Fruit fly (Drosophila melanogaster) Kc167 (cell line): ENCODE data around the gene lbl.

Source experiments
- Myc ChIP-seq: fragments of >200 bp; optimal IDR thresholded peaks from 2 replicates; lab custom pipeline; 2017; ENCODE audit warnings: missing external identifiers
- Sin3A ChIP-seq: fragments of >200 bp; optimal IDR thresholded peaks from 2 replicates; lab custom pipeline; 2018; ENCODE audit warnings: missing external identifiers
- h ChIP-seq: fragments of >200 bp; optimal IDR thresholded peaks from 3 replicates; lab custom pipeline; 2018; ENCODE audit warnings: missing external identifiers
- insv ChIP-seq: fragments of >200 bp; optimal IDR thresholded peaks from 3 replicates; lab custom pipeline; 2018; ENCODE audit warnings: missing external identifiers
- psq ChIP-seq: fragments of >200 bp; optimal IDR thresholded peaks from 2 replicates; lab custom pipeline; 2017; ENCODE audit warnings: missing external identifiers
- ttk ChIP-seq: sonication (Bioruptor generic); optimal IDR thresholded peaks from 2 replicates; lab custom pipeline; 2017; ENCODE audit warnings: missing external identifiers

Gene lbl

dm6 chr3R:21368444-21368843, 65.5 kb downstream of the lbl start:
- no peak for TF ChIP-seq Sin3A
- no peak for TF ChIP-seq h (lab: Kevin White, UChicago)
- no peak for TF ChIP-seq psq (lab: Kevin White, UChicago)

dm6 chr3R:21365262-21365661, 68.7 kb downstream of the lbl start:
- TF ChIP-seq psq (lab: Kevin White, UChicago) (no peak), ttk (lab: Kevin White, UChicago) (no peak), insv (lab: Kevin White, UChicago) (no peak)

dm6 chr3R:21360192-21360535, 73.8 kb downstream of the lbl start:
- no peak for TF ChIP-seq Sin3A
- TF ChIP-seq h (lab: Kevin White, UChicago), result no peak
- TF ChIP-seq ttk (lab: Kevin White, UChicago), result no peak
- TF ChIP-seq insv (lab: Kevin White, UChicago), result no peak
- no peak for TF ChIP-seq Myc (lab: Kevin White, UChicago)
- TF ChIP-seq psq (lab: Kevin White, UChicago), result no peak
